Worm (Caenorhabditis elegans) whole organism, L4 larva: ENCODE results near the gene irld-7.

ENCODE experiments used
- F10B5.3 ChIP-seq: sonication (generic microtip); optimal IDR thresholded peaks from 2 replicates; lab custom pipeline; 2016; ENCODE audit warnings: mild to moderate bottlenecking, missing genetic modification characterization, missing compliant biosample characterization
- F37D6.2 ChIP-seq: sonication (generic microtip); optimal IDR thresholded peaks from 2 replicates; lab custom pipeline; 2016; ENCODE audit warnings: mild to moderate bottlenecking, missing genetic modification characterization, missing compliant biosample characterization
- F49E8.2 ChIP-seq: sonication (generic microtip); optimal IDR thresholded peaks from 2 replicates; lab custom pipeline; 2016; ENCODE audit warnings: missing compliant biosample characterization, mild to moderate bottlenecking, missing genetic modification characterization, borderline replicate concordance
- T20F7.1 ChIP-seq: fragments of 200-800 bp; sonication (Bioruptor generic); optimal IDR thresholded peaks from 2 replicates; lab custom pipeline; 2018; ENCODE audit warnings: mild to moderate bottlenecking, missing genetic modification characterization, missing compliant biosample characterization
- Y48G9A.11 ChIP-seq: fragments of 200-800 bp; sonication (Bioruptor generic); IDR thresholded peaks from 2 replicates; pipeline ENCODE4 v1.3.6; 2022; ENCODE audit warnings: missing genetic modification reagents, missing genetic modification characterization, missing compliant biosample characterization
- Y5F2A.4 ChIP-seq: fragments of 200-800 bp; sonication (Bioruptor generic); optimal IDR thresholded peaks from 2 replicates; lab custom pipeline; 2018; ENCODE audit warnings: mild to moderate bottlenecking, missing genetic modification characterization, missing compliant biosample characterization
- Y75B8A.6 ChIP-seq: fragments of 200-800 bp; sonication (Bioruptor generic); IDR thresholded peaks from 2 replicates; pipeline ENCODE4 v1.3.6; 2022; ENCODE audit warnings: missing genetic modification reagents, missing genetic modification characterization, missing compliant biosample characterization
- aha-1 ChIP-seq: fragments of 150-350 bp; peaks from one replicate; lab custom pipeline; 2014; ENCODE audit warnings: missing biosample characterization, missing genetic modification characterization
- ama-1 ChIP-seq: fragments of 150-350 bp; optimal IDR thresholded peaks from 2 replicates; lab custom pipeline; 2014; ENCODE audit warnings: inconsistent platforms, mixed read lengths
- attf-4 ChIP-seq: sonication (generic microtip); optimal IDR thresholded peaks from 3 replicates; lab custom pipeline; 2017; ENCODE audit warnings: missing biosample characterization, missing genetic modification characterization
- ceh-62 ChIP-seq: sonication (generic microtip); optimal IDR thresholded peaks from 2 replicates; lab custom pipeline; 2017; ENCODE audit warnings: missing biosample characterization, missing genetic modification characterization
- ces-1 ChIP-seq: fragments of 150-350 bp; sonication (generic microtip); optimal IDR thresholded peaks from 4 replicates; lab custom pipeline; 2014; ENCODE audit warnings: missing biosample characterization, missing genetic modification reagents, missing genetic modification characterization
- cey-2 ChIP-seq: sonication (generic microtip); optimal IDR thresholded peaks from 3 replicates; lab custom pipeline; 2017; ENCODE audit warnings: missing genetic modification characterization, mild to moderate bottlenecking, missing compliant biosample characterization, antibody characterized with exemption, borderline replicate concordance; ENCODE audit not compliant: insufficient read depth
- ctbp-1 ChIP-seq: fragments of 200-800 bp; sonication (Bioruptor generic); IDR thresholded peaks from 2 replicates; pipeline ENCODE4 v1.3.6; 2022; ENCODE audit warnings: missing genetic modification reagents, missing genetic modification characterization, missing compliant biosample characterization
- daf-12 ChIP-seq: fragments of 150-350 bp; optimal IDR thresholded peaks from 2 replicates; lab custom pipeline; 2014; ENCODE audit warnings: missing biosample characterization, missing genetic modification reagents, missing genetic modification characterization
- dmd-6 ChIP-seq: fragments of 200-800 bp; sonication (Bioruptor generic); IDR thresholded peaks from 2 replicates; pipeline ENCODE4 v1.3.6; 2022; ENCODE audit warnings: missing genetic modification reagents, missing genetic modification characterization, missing compliant biosample characterization
- dmd-8 ChIP-seq: fragments of 200-800 bp; sonication (Bioruptor generic); IDR thresholded peaks from 2 replicates; pipeline ENCODE4 v1.3.6; 2022; ENCODE audit warnings: missing genetic modification characterization, missing compliant biosample characterization
- dmd-9 ChIP-seq: fragments of 200-800 bp; sonication (Bioruptor generic); IDR thresholded peaks from 2 replicates; pipeline ENCODE4 v1.3.6; 2022; ENCODE audit warnings: missing genetic modification reagents, missing genetic modification characterization, missing compliant biosample characterization
- dpl-1 ChIP-seq: fragments of 150-350 bp; optimal IDR thresholded peaks from 2 replicates; lab custom pipeline; 2014; ENCODE audit warnings: missing biosample characterization, missing genetic modification reagents, missing genetic modification characterization
- duxl-1 ChIP-seq: sonication (generic microtip); optimal IDR thresholded peaks from 2 replicates; lab custom pipeline; 2016; ENCODE audit warnings: mild to moderate bottlenecking, missing genetic modification characterization, moderate library complexity, missing compliant biosample characterization; ENCODE audit not compliant: poor library complexity
- egl-27 ChIP-seq: sonication (generic microtip); optimal IDR thresholded peaks from 3 replicates; lab custom pipeline; 2017; ENCODE audit warnings: missing biosample characterization, missing genetic modification reagents, missing genetic modification characterization
- hlh-11 ChIP-seq: fragments of 200-800 bp; sonication (Bioruptor generic); optimal IDR thresholded peaks from 2 replicates; lab custom pipeline; 2018; ENCODE audit warnings: mild to moderate bottlenecking, missing genetic modification characterization, missing compliant biosample characterization
- jun-1 ChIP-seq: fragments of 150-350 bp; optimal IDR thresholded peaks from 2 replicates; lab custom pipeline; 2014; ENCODE audit warnings: missing biosample characterization, missing genetic modification reagents, missing genetic modification characterization
- lin-1 ChIP-seq: fragments of 200-800 bp; sonication (Bioruptor generic); IDR thresholded peaks from 2 replicates; pipeline ENCODE4 v1.3.6; 2022; ENCODE audit warnings: missing genetic modification reagents, missing genetic modification characterization, missing compliant biosample characterization
- lir-3 ChIP-seq: sonication (generic microtip); optimal IDR thresholded peaks from 2 replicates; lab custom pipeline; 2016; ENCODE audit warnings: mild to moderate bottlenecking, missing genetic modification characterization, missing compliant biosample characterization
- madf-5 ChIP-seq, 2 experiments: fragments of 200-800 bp; sonication (Bioruptor generic); IDR thresholded peaks; 2 replicates each; pipeline ENCODE4 v1.3.6; 2022; ENCODE audit warnings: missing compliant biosample characterization in 2 of 2, missing genetic modification characterization in 2 of 2
- mdl-1 ChIP-seq, 2 experiments: fragments of 150-350 bp in 1 of 2; sonication (generic microtip) in 1 of 2; optimal IDR thresholded peaks; 2 replicates each; lab custom pipeline; 2014 to 2017; ENCODE audit warnings: missing biosample characterization in 2 of 2, missing genetic modification characterization in 2 of 2
- nhr-10 ChIP-seq: fragments of 150-350 bp; optimal IDR thresholded peaks from 2 replicates; lab custom pipeline; 2014; ENCODE audit warnings: missing biosample characterization, missing genetic modification characterization
- nhr-11 ChIP-seq: fragments of 150-350 bp; optimal IDR thresholded peaks from 2 replicates; lab custom pipeline; 2014; ENCODE audit warnings: missing biosample characterization, missing genetic modification characterization
- nhr-237 ChIP-seq: sonication (generic microtip); optimal IDR thresholded peaks from 2 replicates; lab custom pipeline; 2017; ENCODE audit warnings: missing biosample characterization, missing genetic modification characterization
- nhr-25 ChIP-seq: sonication (generic microtip); optimal IDR thresholded peaks from 2 replicates; lab custom pipeline; 2017; ENCODE audit warnings: missing genetic modification characterization, mild to moderate bottlenecking, missing compliant biosample characterization, antibody characterized with exemption, moderate library complexity, borderline replicate concordance; ENCODE audit not compliant: insufficient read depth
- nhr-28 ChIP-seq: fragments of 150-350 bp; optimal IDR thresholded peaks from 2 replicates; lab custom pipeline; 2014; ENCODE audit warnings: missing biosample characterization, missing genetic modification characterization
- nhr-42 ChIP-seq: fragments of 200-800 bp; sonication (Bioruptor generic); IDR thresholded peaks from 2 replicates; pipeline ENCODE4 v1.3.6; 2022; ENCODE audit warnings: missing genetic modification characterization, missing compliant biosample characterization
- php-3 ChIP-seq: fragments of 200-800 bp; sonication (Bioruptor generic); IDR thresholded peaks from 2 replicates; pipeline ENCODE4 v1.3.6; 2022; ENCODE audit warnings: missing genetic modification reagents, missing genetic modification characterization, missing compliant biosample characterization
- rbr-2 ChIP-seq: sonication (generic microtip); optimal IDR thresholded peaks from 2 replicates; lab custom pipeline; 2016; ENCODE audit warnings: missing genotype, missing genetic modification characterization, missing compliant biosample characterization
- sdz-12 ChIP-seq: fragments of 200-800 bp; sonication (Bioruptor generic); optimal IDR thresholded peaks from 2 replicates; lab custom pipeline; 2018; ENCODE audit warnings: mild to moderate bottlenecking, missing genetic modification characterization, missing compliant biosample characterization
- skn-1 ChIP-seq: fragments of 150-350 bp; optimal IDR thresholded peaks from 2 replicates; lab custom pipeline; 2014; ENCODE audit warnings: missing biosample characterization, missing genetic modification characterization
- snpc-1.2 ChIP-seq: fragments of 200-800 bp; sonication (Bioruptor generic); IDR thresholded peaks from 2 replicates; pipeline ENCODE4 v1.3.6; 2022; ENCODE audit warnings: missing genetic modification reagents, missing genetic modification characterization, missing compliant biosample characterization
- snpc-4 ChIP-seq: fragments of 150-350 bp; optimal IDR thresholded peaks from 2 replicates; lab custom pipeline; 2014; ENCODE audit warnings: missing biosample characterization, missing genetic modification characterization
- tra-1 ChIP-seq: fragments of 200-800 bp; sonication (Bioruptor generic); IDR thresholded peaks from 2 replicates; pipeline ENCODE4 v1.3.6; 2022; ENCODE audit warnings: missing genetic modification reagents, missing genetic modification characterization, missing compliant biosample characterization
- unc-39 ChIP-seq: sonication (generic microtip); optimal IDR thresholded peaks from 2 replicates; lab custom pipeline; 2017; ENCODE audit warnings: missing biosample characterization, missing genetic modification characterization
- unc-62 ChIP-seq, 3 experiments: fragments of 150-350 bp in 1 of 3; sonication (generic microtip); optimal IDR thresholded peaks in 2 of 3; peaks in 1 of 3; 1 replicate in 1 of 3; 2 replicates in 2 of 3; lab custom pipeline; 2014 to 2017; ENCODE audit warnings: missing biosample characterization in 3 of 3, missing genetic modification characterization in 3 of 3, missing genetic modification reagents in 3 of 3, missing genotype in 1 of 3
- vab-7 ChIP-seq: fragments of 200-800 bp; sonication (Bioruptor generic); IDR thresholded peaks from 2 replicates; pipeline ENCODE4 v1.3.6; 2022; ENCODE audit warnings: missing genetic modification reagents, missing genetic modification characterization, missing compliant biosample characterization
- zfp-3 ChIP-seq: fragments of 200-800 bp; sonication (Bioruptor generic); conservative IDR thresholded peaks from 2 replicates; pipeline ENCODE4 v1.3.6; 2022; ENCODE audit warnings: missing genetic modification reagents, missing genetic modification characterization, missing compliant biosample characterization
- zip-11 ChIP-seq: fragments of 200-800 bp; sonication (Bioruptor generic); IDR thresholded peaks from 2 replicates; pipeline ENCODE4 v1.3.6; 2022; ENCODE audit warnings: missing genetic modification characterization, missing compliant biosample characterization
- zip-2 ChIP-seq: fragments of 150-350 bp; optimal IDR thresholded peaks from 2 replicates; lab custom pipeline; 2014; ENCODE audit warnings: missing biosample characterization, missing genetic modification characterization

Gene irld-7

DNA sequence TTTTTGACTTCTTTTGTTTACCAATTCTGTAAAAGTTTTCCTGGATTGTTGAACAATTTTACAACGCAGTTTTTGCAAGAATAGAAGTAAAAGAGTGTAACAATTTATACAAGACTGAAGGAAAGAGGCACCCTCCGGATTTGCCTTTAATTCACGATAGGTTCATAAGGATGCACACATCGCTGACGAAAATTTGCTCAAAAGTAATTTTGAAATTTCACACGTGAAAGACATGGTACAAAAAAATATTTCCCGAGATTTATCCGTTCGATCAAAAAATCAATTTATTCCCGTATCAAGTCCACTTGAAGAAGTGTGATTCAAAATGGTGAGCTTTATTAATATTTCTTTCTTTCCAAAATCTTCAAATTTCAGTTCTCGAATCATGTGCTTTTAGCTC lies 12.2 kb upstream of the irld-7 start, which contains the start of gene C43G2.3:
C43G2.3 (plus strand) TSS at position 301 of the 400 bp plus-strand sequence.
- TF ChIP-seq daf-12 (tag; lab: Kevin White, UChicago) (no peak), T20F7.1 (GFP tag; lab: Kevin White, UChicago) (no peak), egl-27 (tag; lab: Kevin White, UChicago) (no peak), rbr-2 (tag; lab: Kevin White, UChicago) (no peak), hlh-11 (tag; lab: Kevin White, UChicago) (no peak), mdl-1 (tag; optimal IDR thresholded peaks at IDR 0.05; lab: Kevin White, UChicago) (no peak), lin-1 (GFP tag; lab: Robert Waterston, UW) (no peak), nhr-237 (no peak), zfp-3 (no peak)

DNA sequence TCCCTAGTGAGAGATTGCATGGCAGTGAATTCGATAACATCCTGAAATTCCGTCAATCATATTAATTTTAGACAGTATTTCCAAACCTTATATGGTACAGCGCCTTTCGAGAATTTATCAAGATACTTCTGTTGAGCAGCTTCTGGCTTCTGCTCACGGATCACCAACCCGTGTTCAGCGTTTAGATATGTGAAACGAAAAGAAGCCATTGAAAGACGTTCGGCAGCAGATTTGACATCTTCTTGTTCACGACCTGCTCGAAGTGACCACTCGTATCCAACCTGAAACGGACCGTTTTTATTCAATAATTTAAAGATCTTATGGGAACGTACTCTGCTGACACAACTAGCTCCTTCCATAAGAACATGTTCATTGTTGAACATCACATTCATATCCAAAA lies 8.5 kb upstream of the irld-7 start:
- TF ChIP-seq unc-62 (GFP tag; optimal IDR thresholded peaks at IDR 0.05 in 1 of 2; lab: Kevin White, UChicago) (peak in 1 of 2 experiments; percentile 94), unc-62 (tag; optimal IDR thresholded peaks at IDR 0.05; lab: Kevin White, UChicago) (no peak), mdl-1 (tag; optimal IDR thresholded peaks at IDR 0.05; lab: Kevin White, UChicago) (no peak), nhr-42 (GFP tag; lab: Robert Waterston, UW) (no peak), cey-2 (tag; lab: Kevin White, UChicago) (no peak), aha-1 (tag; lab: Kevin White, UChicago) (peak; percentile 59), vab-7 (GFP tag; lab: Robert Waterston, UW) (no peak), nhr-10 (tag; lab: Kevin White, UChicago) (no peak), madf-5 (GFP tag; IDR thresholded peaks at IDR 0.05; lab: Robert Waterston, UW) (no peak), ama-1 (lab: Kevin White, UChicago) (no peak)

DNA sequence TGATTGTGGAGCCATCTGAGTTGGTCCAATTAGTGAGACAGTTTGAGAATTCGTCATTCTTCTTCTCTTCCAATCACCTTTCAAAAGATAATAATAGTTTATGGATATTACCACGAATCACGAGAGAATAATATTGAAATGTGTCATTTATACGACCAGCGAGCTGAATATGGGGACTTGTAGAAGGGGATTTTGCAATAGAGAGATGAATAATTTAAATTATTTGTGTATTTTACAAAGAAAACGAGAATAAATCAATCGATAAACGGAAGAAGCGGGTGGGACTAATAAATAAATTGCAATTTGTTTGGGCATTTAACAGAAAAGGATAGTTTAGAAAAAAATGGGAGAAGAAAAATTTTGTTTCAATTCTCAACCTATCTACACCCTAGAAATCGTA lies 7.6 kb upstream of the irld-7 start, which contains the start of gene odr-8:
odr-8 (minus strand) TSS at position 101 of the 400 bp plus-strand sequence.
- TF ChIP-seq F37D6.2 (no peak), nhr-10 (tag; lab: Kevin White, UChicago) (no peak), snpc-4 (tag; lab: Kevin White, UChicago) (no peak), F49E8.2 (tag; lab: Kevin White, UChicago) (no peak), php-3 (GFP tag; lab: Robert Waterston, UW) (no peak), nhr-11 (tag; lab: Kevin White, UChicago) (no peak), dmd-6 (no peak), skn-1 (no peak), ces-1 (GFP tag; lab: Kevin White, UChicago) (no peak), tra-1 (GFP tag; lab: Robert Waterston, UW) (no peak), dpl-1 (GFP tag; lab: Kevin White, UChicago) (no peak), Y5F2A.4 (GFP tag; lab: Kevin White, UChicago) (no peak), unc-39 (tag; lab: Kevin White, UChicago) (no peak), zip-2 (tag; lab: Kevin White, UChicago) (no peak)

DNA sequence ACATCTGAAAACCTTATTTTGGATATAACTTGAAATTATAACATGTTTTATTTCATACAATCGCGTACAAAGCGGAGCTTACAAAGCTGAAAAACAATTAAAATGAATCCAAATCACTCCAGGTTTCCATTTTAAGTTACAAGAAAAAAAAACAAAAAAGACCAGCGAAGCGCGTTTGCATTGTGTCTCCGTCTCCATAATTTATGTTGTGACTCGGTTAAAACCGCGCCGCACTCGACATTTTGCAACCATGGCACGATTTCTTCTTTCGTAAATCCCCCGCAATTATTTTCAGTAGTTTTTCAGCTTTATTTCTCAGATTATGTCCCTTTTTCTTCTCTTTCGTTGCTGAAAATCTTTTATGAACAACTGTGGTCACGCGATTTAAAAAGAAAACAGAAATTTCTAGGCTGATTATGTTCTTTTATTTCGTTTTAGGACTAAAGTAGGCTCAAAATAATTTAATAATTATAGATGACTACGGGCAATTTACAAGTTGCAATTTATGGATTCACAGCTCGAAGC lies 4.7 kb upstream of the irld-7 start, which contains the start of the genes F38A5.2 and dnj-11:
F38A5.2 (minus strand) TSS at position 4 of the 525 bp plus-strand sequence.
dnj-11 (plus strand) TSS at position 475 of the 525 bp plus-strand sequence.
- TF ChIP-seq nhr-25 (tag; lab: Kevin White, UChicago) (no peak), nhr-10 (tag; lab: Kevin White, UChicago) (no peak), Y48G9A.11 (GFP tag; lab: Robert Waterston, UW) (no peak), ceh-62 (no peak), jun-1 (no peak), madf-5 (GFP tag; IDR thresholded peaks at IDR 0.05; lab: Robert Waterston, UW) (no peak), ctbp-1 (GFP tag; lab: Robert Waterston, UW) (0 out of 2 replicates have a peak, but pooled peaks have one; percentile 26), attf-4 (tag; lab: Kevin White, UChicago) (no peak), rbr-2 (tag; lab: Kevin White, UChicago) (peak; percentile 60), dmd-8 (GFP tag; lab: Robert Waterston, UW) (no peak), php-3 (GFP tag; lab: Robert Waterston, UW) (no peak), nhr-28 (peak; percentile 59), Y75B8A.6 (GFP tag; lab: Robert Waterston, UW) (no peak), duxl-1 (tag; lab: Kevin White, UChicago) (peak; percentile 26), skn-1 (no peak), sdz-12 (no peak), snpc-1.2 (peak; percentile 66), zip-11 (GFP tag; lab: Robert Waterston, UW) (no peak), F10B5.3 (tag; lab: Kevin White, UChicago) (no peak), dmd-9 (GFP tag; lab: Robert Waterston, UW) (no peak), lir-3 (tag; lab: Kevin White, UChicago) (no peak)
